Worm (Caenorhabditis elegans): ENCODE results near the gene skih-2.
"Not testable (repeated sequence)": the region's sequence is repeated elsewhere in the genome, so short reads cannot be mapped to it uniquely, and the experiment has no call there.

ce11 chrIV:11154425-11155114, 12.4 kb upstream of the skih-2 start, which contains the start of gene C08F8.3:
- not testable (repeated sequence) for TF ChIP-seq W03F9.2, him-1 (tag; optimal IDR thresholded peaks at IDR 0.05)
